Fruit fly (Drosophila melanogaster): ENCODE measurements around the gene CG18273.

Gene CG18273

dm6 chrX:456959-457358, 30.4 kb downstream of the CG18273 start:
- TF ChIP-seq CG7101 (tag; optimal IDR thresholded peaks at IDR 0.05) (no peak), CG33017 (tag; optimal IDR thresholded peaks at IDR 0.05) (no peak), Clk (GFP tag; optimal IDR thresholded peaks at IDR 0.05) (no peak), Crg-1 (GFP tag; optimal IDR thresholded peaks at IDR 0.05) (no peak), tj (GFP tag; optimal IDR thresholded peaks at IDR 0.05) (no peak), CG12768 (GFP tag; optimal IDR thresholded peaks at IDR 0.05) (no peak), ovo (GFP tag; optimal IDR thresholded peaks at IDR 0.05) (no peak), cic (GFP tag; optimal IDR thresholded peaks at IDR 0.05) (no peak), CG1620 (GFP tag; optimal IDR thresholded peaks at IDR 0.05) (no peak), CG14711 (tag; optimal IDR thresholded peaks at IDR 0.05) (no peak), cnc (optimal IDR thresholded peaks at IDR 0.05) (no peak), Hr96 (GFP tag; optimal IDR thresholded peaks at IDR 0.05) (no peak), Mnt (GFP tag; optimal IDR thresholded peaks at IDR 0.05) (no peak), kay (GFP tag; ENCODE audit: borderline replicate concordance) (no peak), CG7045 (GFP tag; optimal IDR thresholded peaks at IDR 0.05) (no peak), pad (GFP tag; optimal IDR thresholded peaks at IDR 0.05) (no peak), toe (GFP tag; optimal IDR thresholded peaks at IDR 0.05) (no peak), CG11617 (GFP tag; optimal IDR thresholded peaks at IDR 0.05) (no peak)

dm6 chrX:452716-453115, 34.7 kb downstream of the CG18273 start:
- no peak for TF ChIP-seq Mnt (GFP tag; optimal IDR thresholded peaks at IDR 0.05)
- no peak for TF ChIP-seq CG7101 (tag; optimal IDR thresholded peaks at IDR 0.05)
- no peak for TF ChIP-seq kay (GFP tag; ENCODE audit: borderline replicate concordance)
- TF ChIP-seq ovo (GFP tag; optimal IDR thresholded peaks at IDR 0.05), result no peak
- no peak for TF ChIP-seq CG1620 (GFP tag; optimal IDR thresholded peaks at IDR 0.05)

dm6 chrX:448978-449377, 38.4 kb downstream of the CG18273 start:
- TF ChIP-seq bab1 (GFP tag; optimal IDR thresholded peaks at IDR 0.05) (no peak), CG7101 (tag; optimal IDR thresholded peaks at IDR 0.05) (no peak), Crg-1 (GFP tag; optimal IDR thresholded peaks at IDR 0.05) (no peak), CG1620 (GFP tag; optimal IDR thresholded peaks at IDR 0.05) (no peak)

- TF ChIP-seq CG11617 (GFP tag; optimal IDR thresholded peaks at IDR 0.05), result no peak
- no peak for TF ChIP-seq Clk (GFP tag; optimal IDR thresholded peaks at IDR 0.05)
- TF ChIP-seq CG7045 (GFP tag; optimal IDR thresholded peaks at IDR 0.05), result no peak
- no peak for TF ChIP-seq CG5204 (GFP tag; optimal IDR thresholded peaks at IDR 0.05)
- TF ChIP-seq CG1620 (GFP tag; optimal IDR thresholded peaks at IDR 0.05), result no peak
- no peak for TF ChIP-seq ovo (GFP tag; optimal IDR thresholded peaks at IDR 0.05)
- no peak for TF ChIP-seq Mnt (GFP tag; optimal IDR thresholded peaks at IDR 0.05)
- TF ChIP-seq cnc (optimal IDR thresholded peaks at IDR 0.05), result no peak
- no peak for TF ChIP-seq Crg-1 (GFP tag; optimal IDR thresholded peaks at IDR 0.05)
- TF ChIP-seq kay (GFP tag; ENCODE audit: borderline replicate concordance), result no peak
- TF ChIP-seq cic (GFP tag; optimal IDR thresholded peaks at IDR 0.05), result no peak
- no peak for TF ChIP-seq tj (GFP tag; optimal IDR thresholded peaks at IDR 0.05)
- TF ChIP-seq Hr96 (GFP tag; optimal IDR thresholded peaks at IDR 0.05), result no peak
- no peak for TF ChIP-seq pad (GFP tag; optimal IDR thresholded peaks at IDR 0.05)
- TF ChIP-seq CG14711 (tag; optimal IDR thresholded peaks at IDR 0.05), result no peak
- TF ChIP-seq CG12768 (GFP tag; optimal IDR thresholded peaks at IDR 0.05), result no peak
- no peak for TF ChIP-seq CG7101 (tag; optimal IDR thresholded peaks at IDR 0.05)
- TF ChIP-seq CG33017 (tag; optimal IDR thresholded peaks at IDR 0.05), result no peak
- no peak for TF ChIP-seq bab1 (GFP tag; optimal IDR thresholded peaks at IDR 0.05)
These were observed 39.1 kb downstream of the CG18273 start for dm6 chrX:448270-448669.

dm6 chrX:446002-446401, 41.4 kb downstream of the CG18273 start:
- TF ChIP-seq Clk (GFP tag; optimal IDR thresholded peaks at IDR 0.05) (no peak), bab1 (GFP tag; optimal IDR thresholded peaks at IDR 0.05) (no peak), kay (GFP tag; ENCODE audit: borderline replicate concordance) (no peak), Hr96 (GFP tag; optimal IDR thresholded peaks at IDR 0.05) (no peak), tj (GFP tag; optimal IDR thresholded peaks at IDR 0.05) (no peak), ovo (GFP tag; optimal IDR thresholded peaks at IDR 0.05) (no peak), toe (GFP tag; optimal IDR thresholded peaks at IDR 0.05) (no peak), CG11617 (GFP tag; optimal IDR thresholded peaks at IDR 0.05) (no peak), cnc (optimal IDR thresholded peaks at IDR 0.05) (no peak), Mnt (GFP tag; optimal IDR thresholded peaks at IDR 0.05) (no peak), CG7101 (tag; optimal IDR thresholded peaks at IDR 0.05) (no peak), CG33017 (tag; optimal IDR thresholded peaks at IDR 0.05) (no peak), cic (GFP tag; optimal IDR thresholded peaks at IDR 0.05) (no peak), CG7045 (GFP tag; optimal IDR thresholded peaks at IDR 0.05) (no peak), Crg-1 (GFP tag; optimal IDR thresholded peaks at IDR 0.05) (no peak), CG14711 (tag; optimal IDR thresholded peaks at IDR 0.05) (no peak), CG5204 (GFP tag; optimal IDR thresholded peaks at IDR 0.05) (no peak), pad (GFP tag; optimal IDR thresholded peaks at IDR 0.05) (no peak)

- no peak for TF ChIP-seq CG11617 (GFP tag; optimal IDR thresholded peaks at IDR 0.05)
- no peak for TF ChIP-seq Hr96 (GFP tag; optimal IDR thresholded peaks at IDR 0.05)
- no peak for TF ChIP-seq Crg-1 (GFP tag; optimal IDR thresholded peaks at IDR 0.05)
- TF ChIP-seq CG1620 (GFP tag; optimal IDR thresholded peaks at IDR 0.05), result no peak
- TF ChIP-seq Clk (GFP tag; optimal IDR thresholded peaks at IDR 0.05), result no peak
- no peak for TF ChIP-seq toe (GFP tag; optimal IDR thresholded peaks at IDR 0.05)
- no peak for TF ChIP-seq cnc (optimal IDR thresholded peaks at IDR 0.05)
- no peak for TF ChIP-seq tj (GFP tag; optimal IDR thresholded peaks at IDR 0.05)
- no peak for TF ChIP-seq cic (GFP tag; optimal IDR thresholded peaks at IDR 0.05)
- no peak for TF ChIP-seq CG12768 (GFP tag; optimal IDR thresholded peaks at IDR 0.05)
- no peak for TF ChIP-seq CG5204 (GFP tag; optimal IDR thresholded peaks at IDR 0.05)
- no peak for TF ChIP-seq CG33017 (tag; optimal IDR thresholded peaks at IDR 0.05)
- TF ChIP-seq pad (GFP tag; optimal IDR thresholded peaks at IDR 0.05), result no peak
- TF ChIP-seq bab1 (GFP tag; optimal IDR thresholded peaks at IDR 0.05), result no peak
- no peak for TF ChIP-seq CG7045 (GFP tag; optimal IDR thresholded peaks at IDR 0.05)
- TF ChIP-seq ovo (GFP tag; optimal IDR thresholded peaks at IDR 0.05), result no peak
- TF ChIP-seq kay (GFP tag; ENCODE audit: borderline replicate concordance), result no peak
- TF ChIP-seq CG7101 (tag; optimal IDR thresholded peaks at IDR 0.05), result no peak
- TF ChIP-seq CG14711 (tag; optimal IDR thresholded peaks at IDR 0.05), result no peak
- no peak for TF ChIP-seq Mnt (GFP tag; optimal IDR thresholded peaks at IDR 0.05)
These were observed 43.3 kb downstream of the CG18273 start for dm6 chrX:443981-444550.
